Worm (Caenorhabditis elegans): ENCODE data around the gene Y81B9A.3.

DNA sequence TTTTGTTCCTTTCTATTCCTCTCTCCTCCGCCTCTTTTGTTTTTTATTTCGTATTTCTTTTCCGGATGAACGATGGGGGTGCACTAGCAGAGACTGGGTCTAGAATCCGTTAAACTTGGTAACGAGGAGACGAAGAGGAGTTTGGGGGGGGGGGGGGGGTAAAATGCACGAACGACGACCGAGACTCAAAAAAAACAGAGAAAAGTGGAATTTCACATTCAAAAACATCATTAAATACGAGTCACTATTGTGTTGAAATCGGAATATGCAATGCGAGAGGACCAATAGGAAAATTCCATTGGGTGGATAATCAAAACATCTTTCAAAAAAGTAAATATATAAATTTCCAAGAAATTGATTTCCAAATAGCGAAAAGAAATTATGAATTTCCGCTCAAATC lies 28.0 kb upstream of the Y81B9A.3 start, which contains the start of gene B0563.7:
- TF ChIP-seq mep-1 (tag; optimal IDR thresholded peaks at IDR 0.05): no peak
- TF ChIP-seq nhr-76 (tag; optimal IDR thresholded peaks at IDR 0.05): no peak
- TF ChIP-seq lin-13 (tag; optimal IDR thresholded peaks at IDR 0.05): no peak
- no peak for TF ChIP-seq mls-2 (tag; optimal IDR thresholded peaks at IDR 0.05)
- no peak for TF ChIP-seq unc-39 (tag; optimal IDR thresholded peaks at IDR 0.05)
- TF ChIP-seq ztf-11 (tag; optimal IDR thresholded peaks at IDR 0.05): no peak
- no peak for TF ChIP-seq sptf-1 (tag; optimal IDR thresholded peaks at IDR 0.05)
- no peak for TF ChIP-seq snpc-4 (tag; optimal IDR thresholded peaks at IDR 0.05)
- no peak for TF ChIP-seq unc-120 (tag; optimal IDR thresholded peaks at IDR 0.05; ENCODE audit: poor library complexity, severe bottlenecking)
- no peak for TF ChIP-seq ces-1 (GFP tag; optimal IDR thresholded peaks at IDR 0.05)

Data from whole organism, mixed stage, embryonic.